Worm (Caenorhabditis elegans) whole organism, L1 larva: ENCODE measurements around the gene igeg-2.

Experiments used
- C04F5.9 ChIP-seq: sonication (generic microtip); optimal IDR thresholded peaks from 2 replicates; lab custom pipeline; 2016; ENCODE audit warnings: missing genetic modification characterization, missing compliant biosample characterization
- C34B4.2 ChIP-seq: sonication (generic microtip); optimal IDR thresholded peaks from 2 replicates; lab custom pipeline; 2017; ENCODE audit warnings: mild to moderate bottlenecking, missing genetic modification characterization, missing compliant biosample characterization
- F16B12.6 ChIP-seq: fragments of 150-350 bp; optimal IDR thresholded peaks from 2 replicates; lab custom pipeline; 2014; ENCODE audit warnings: missing biosample characterization, missing genetic modification characterization
- alr-1 ChIP-seq: fragments of 200-800 bp; sonication (Bioruptor generic); optimal IDR thresholded peaks from 2 replicates; lab custom pipeline; 2018; ENCODE audit warnings: borderline replicate concordance, mild to moderate bottlenecking, missing genetic modification characterization, missing compliant biosample characterization
- blmp-1 ChIP-seq: fragments of 150-350 bp; optimal IDR thresholded peaks from 2 replicates; lab custom pipeline; 2014; ENCODE audit warnings: missing biosample characterization, missing genetic modification characterization
- ceh-8 ChIP-seq: fragments of 200-800 bp; sonication (Bioruptor generic); optimal IDR thresholded peaks from 2 replicates; lab custom pipeline; 2018; ENCODE audit warnings: mild to moderate bottlenecking, missing genetic modification characterization, moderate library complexity, missing compliant biosample characterization
- ceh-82 ChIP-seq, 3 experiments: fragments of 150-350 bp in 1 of 3; sonication (generic microtip) in 2 of 3; optimal IDR thresholded peaks; 2 replicates each; lab custom pipeline; 2014 to 2017; ENCODE audit warnings: missing biosample characterization in 3 of 3, missing genetic modification characterization in 3 of 3
- ceh-88 ChIP-seq: fragments of 200-800 bp; sonication (Bioruptor generic); IDR thresholded peaks from 2 replicates; pipeline ENCODE4 v1.3.6; 2022; ENCODE audit warnings: missing genetic modification characterization, missing compliant biosample characterization
- ceh-90 ChIP-seq: sonication (generic microtip); optimal IDR thresholded peaks from 2 replicates; lab custom pipeline; 2016; ENCODE audit warnings: missing genetic modification characterization, missing compliant biosample characterization
- dpl-1 ChIP-seq, 3 experiments: fragments of 150-350 bp in 2 of 3; sonication (generic microtip) in 1 of 3; optimal IDR thresholded peaks; 2 replicates each; lab custom pipeline; 2014 to 2017; ENCODE audit warnings: missing biosample characterization in 3 of 3, missing genetic modification characterization in 3 of 3, missing genetic modification reagents in 3 of 3
- efl-1 ChIP-seq, 4 experiments: fragments of 150-350 bp; optimal IDR thresholded peaks in 3 of 4; peaks in 1 of 4; 1 replicate in 1 of 4; 2 replicates in 3 of 4; lab custom pipeline; 2014; ENCODE audit warnings: missing biosample characterization in 2 of 4, missing genetic modification characterization in 2 of 4, missing genetic modification reagents in 2 of 4
- efl-3 ChIP-seq: fragments of 200-800 bp; sonication (Bioruptor generic); optimal IDR thresholded peaks from 2 replicates; lab custom pipeline; 2018; ENCODE audit warnings: mild to moderate bottlenecking, missing genetic modification characterization, missing compliant biosample characterization
- egl-13 ChIP-seq: sonication (generic microtip); optimal IDR thresholded peaks from 2 replicates; lab custom pipeline; 2016; ENCODE audit warnings: missing genotype, missing genetic modification reagents, missing genetic modification characterization, missing compliant biosample characterization
- elt-3 ChIP-seq, 6 experiments: fragments of 150-350 bp in 1 of 6; sonication (generic microtip); optimal IDR thresholded peaks; 2 replicates each; lab custom pipeline; 2017 to 2018; ENCODE audit warnings: missing biosample characterization in 6 of 6, missing genetic modification characterization in 6 of 6, inconsistent platforms in 1 of 6
- ets-5 ChIP-seq: fragments of 200-800 bp; sonication (Bioruptor generic); IDR thresholded peaks from 2 replicates; pipeline ENCODE4 v1.3.6; 2022; ENCODE audit warnings: missing genetic modification characterization, missing compliant biosample characterization
- fkh-10 ChIP-seq: sonication (generic microtip); optimal IDR thresholded peaks from 2 replicates; lab custom pipeline; 2017; ENCODE audit warnings: missing biosample characterization, missing genetic modification reagents, missing genetic modification characterization
- fkh-4 ChIP-seq: sonication (generic microtip); optimal IDR thresholded peaks from 2 replicates; lab custom pipeline; 2016; ENCODE audit warnings: missing compliant biosample characterization, missing genetic modification characterization, borderline replicate concordance
- fkh-8 ChIP-seq: sonication (generic microtip); optimal IDR thresholded peaks from 2 replicates; lab custom pipeline; 2016; ENCODE audit warnings: mild to moderate bottlenecking, missing genetic modification characterization, missing compliant biosample characterization
- hlh-4 ChIP-seq: sonication (generic microtip); optimal IDR thresholded peaks from 2 replicates; lab custom pipeline; 2016; ENCODE audit warnings: mild to moderate bottlenecking, missing genetic modification characterization, missing compliant biosample characterization
- hpl-2 ChIP-seq: fragments of 150-350 bp; optimal IDR thresholded peaks from 2 replicates; lab custom pipeline; 2014; ENCODE audit warnings: missing biosample characterization, missing genetic modification reagents, missing genetic modification characterization
- irx-1 ChIP-seq: sonication (generic microtip); optimal IDR thresholded peaks from 2 replicates; lab custom pipeline; 2016; ENCODE audit warnings: missing genetic modification characterization, missing compliant biosample characterization
- jun-1 ChIP-seq: fragments of 150-350 bp; optimal IDR thresholded peaks from 2 replicates; lab custom pipeline; 2014; ENCODE audit warnings: missing biosample characterization, missing genetic modification reagents, missing genetic modification characterization
- lin-14 ChIP-seq: fragments of 200-800 bp; sonication (Bioruptor generic); optimal IDR thresholded peaks from 2 replicates; lab custom pipeline; 2018; ENCODE audit warnings: mild to moderate bottlenecking, missing genetic modification characterization, moderate library complexity, missing compliant biosample characterization
- lin-35 ChIP-seq, 2 experiments: fragments of 150-350 bp; optimal IDR thresholded peaks; 2 replicates each; lab custom pipeline; 2014; ENCODE audit warnings: missing biosample characterization in 2 of 2, missing genetic modification characterization in 2 of 2, missing genetic modification reagents in 2 of 2
- mab-9 ChIP-seq: fragments of 200-800 bp; sonication (Bioruptor generic); IDR thresholded peaks from 2 replicates; pipeline ENCODE4 v1.3.6; 2022; ENCODE audit warnings: missing genetic modification reagents, missing genetic modification characterization, missing compliant biosample characterization
- mdl-1 ChIP-seq, 2 experiments: fragments of 150-350 bp; optimal IDR thresholded peaks; 2 replicates each; lab custom pipeline; 2014 to 2017; ENCODE audit warnings: missing biosample characterization in 2 of 2, missing genetic modification characterization in 2 of 2, inconsistent platforms in 1 of 2
- mef-2 ChIP-seq: fragments of 150-350 bp; optimal IDR thresholded peaks from 2 replicates; lab custom pipeline; 2014; ENCODE audit warnings: missing biosample characterization, missing genetic modification characterization
- nhr-11 ChIP-seq: fragments of 150-350 bp; optimal IDR thresholded peaks from 2 replicates; lab custom pipeline; 2014; ENCODE audit warnings: missing biosample characterization, missing genetic modification characterization
- nhr-47 ChIP-seq: sonication (generic microtip); optimal IDR thresholded peaks from 2 replicates; lab custom pipeline; 2016; ENCODE audit warnings: mild to moderate bottlenecking, missing genetic modification characterization, moderate library complexity, missing compliant biosample characterization
- nhr-71 ChIP-seq: sonication (generic microtip); optimal IDR thresholded peaks from 2 replicates; lab custom pipeline; 2016; ENCODE audit warnings: mild to moderate bottlenecking, missing genetic modification characterization, moderate library complexity, missing compliant biosample characterization
- nhr-76 ChIP-seq: sonication (generic microtip); optimal IDR thresholded peaks from 2 replicates; lab custom pipeline; 2017; ENCODE audit warnings: missing biosample characterization, missing genetic modification characterization
- nhr-77 ChIP-seq: fragments of 150-350 bp; optimal IDR thresholded peaks from 2 replicates; lab custom pipeline; 2014; ENCODE audit warnings: missing biosample characterization, missing genetic modification characterization
- nhr-84 ChIP-seq: sonication (generic microtip); optimal IDR thresholded peaks from 2 replicates; lab custom pipeline; 2017; ENCODE audit warnings: missing biosample characterization, missing genetic modification characterization
- nhr-90 ChIP-seq: sonication (generic microtip); optimal IDR thresholded peaks from 2 replicates; lab custom pipeline; 2016; ENCODE audit warnings: mild to moderate bottlenecking, missing genetic modification characterization, missing compliant biosample characterization; ENCODE audit not compliant: poor library complexity
- pax-3 ChIP-seq: fragments of 200-800 bp; sonication (Bioruptor generic); optimal IDR thresholded peaks from 2 replicates; lab custom pipeline; 2018; ENCODE audit warnings: mild to moderate bottlenecking, missing genetic modification characterization, moderate library complexity, missing compliant biosample characterization
- skn-1 ChIP-seq: fragments of 150-350 bp; optimal IDR thresholded peaks from 2 replicates; lab custom pipeline; 2014; ENCODE audit warnings: missing biosample characterization, missing genetic modification characterization
- snu-23 ChIP-seq: sonication (generic microtip); optimal IDR thresholded peaks from 2 replicates; lab custom pipeline; 2016; ENCODE audit warnings: missing genetic modification characterization, missing compliant biosample characterization
- sup-37 ChIP-seq: fragments of 200-800 bp; sonication (Bioruptor generic); optimal IDR thresholded peaks from 2 replicates; lab custom pipeline; 2018; ENCODE audit warnings: mild to moderate bottlenecking, missing genetic modification characterization, missing compliant biosample characterization
- tbx-2 ChIP-seq: sonication (generic microtip); optimal IDR thresholded peaks from 2 replicates; lab custom pipeline; 2016; ENCODE audit warnings: missing genetic modification characterization, missing compliant biosample characterization
- unc-86 ChIP-seq: sonication (generic microtip); optimal IDR thresholded peaks from 2 replicates; lab custom pipeline; 2016; ENCODE audit warnings: missing genetic modification characterization, missing compliant biosample characterization
- xbp-1 ChIP-seq: sonication (generic microtip); optimal IDR thresholded peaks from 2 replicates; lab custom pipeline; 2016; ENCODE audit warnings: missing genetic modification characterization, missing compliant biosample characterization
- zip-4 ChIP-seq: fragments of 200-800 bp; sonication (Bioruptor generic); optimal IDR thresholded peaks from 2 replicates; lab custom pipeline; 2018; ENCODE audit warnings: mild to moderate bottlenecking, missing genetic modification characterization, moderate library complexity, missing compliant biosample characterization
- ztf-4 ChIP-seq: fragments of 150-350 bp; optimal IDR thresholded peaks from 2 replicates; lab custom pipeline; 2014; ENCODE audit warnings: missing biosample characterization, missing genetic modification characterization

Gene igeg-2

ce11 chrX:11472953-11473671 lies 26.7 kb upstream of the igeg-2 start (continued):
- no peak for TF ChIP-seq nhr-77
- peak; percentile 61 for TF ChIP-seq snu-23 (GFP tag; lab: Kevin White, UChicago)
- TF ChIP-seq egl-13 (tag; lab: Kevin White, UChicago) = peak; percentile 75
- no peak for TF ChIP-seq elt-3 (tag; optimal IDR thresholded peaks at IDR 0.05; lab: Kevin White, UChicago)
- TF ChIP-seq ceh-8 (GFP tag; lab: Kevin White, UChicago) = peak; percentile 66
- peak in 1 of 2 experiments; percentile 38 for TF ChIP-seq lin-35 (GFP tag; optimal IDR thresholded peaks at IDR 0.05; lab: Kevin White, UChicago)
- peak; percentile 81 for TF ChIP-seq tbx-2 (tag; lab: Kevin White, UChicago)
- no peak for TF ChIP-seq C04F5.9
- TF ChIP-seq dpl-1 (GFP tag; optimal IDR thresholded peaks at IDR 0.05; lab: Kevin White, UChicago) = no peak
- no peak for TF ChIP-seq nhr-76
- TF ChIP-seq nhr-84 (tag; lab: Kevin White, UChicago) = no peak
- peak; percentile 15 for TF ChIP-seq ztf-4
- no peak for TF ChIP-seq alr-1 (tag; lab: Kevin White, UChicago)
- TF ChIP-seq unc-86 (tag; lab: Kevin White, UChicago) = peak; percentile 79
- no peak for TF ChIP-seq mef-2
- TF ChIP-seq pax-3 (tag; lab: Kevin White, UChicago) = peak; percentile 44
- no peak for TF ChIP-seq C34B4.2 (tag; lab: Kevin White, UChicago)
- no peak for TF ChIP-seq ceh-90
- TF ChIP-seq fkh-4 (tag; lab: Kevin White, UChicago) = no peak
- peak; percentile 100 for TF ChIP-seq lin-14 (GFP tag; lab: Kevin White, UChicago)
- no peak for TF ChIP-seq hlh-4 (tag; lab: Kevin White, UChicago)
- TF ChIP-seq blmp-1 (tag; lab: Kevin White, UChicago) = no peak
- peak; percentile 24 for TF ChIP-seq sup-37 (GFP tag; lab: Kevin White, UChicago)
- no peak for TF ChIP-seq efl-3 (GFP tag; lab: Kevin White, UChicago)
- no peak for TF ChIP-seq nhr-90 (tag; lab: Kevin White, UChicago)
- peak; percentile 51 for TF ChIP-seq irx-1 (tag; lab: Kevin White, UChicago)
- TF ChIP-seq xbp-1 (tag; lab: Kevin White, UChicago) = peak; percentile 54
- 0 out of 2 replicates have a peak, but pooled peaks have one; percentile 35 for TF ChIP-seq mab-9 (GFP tag; lab: Robert Waterston, UW)
- TF ChIP-seq ets-5 (GFP tag; lab: Robert Waterston, UW) = no peak
- TF ChIP-seq nhr-71 = peak; percentile 81
- peak; percentile 84 for TF ChIP-seq fkh-10
- TF ChIP-seq zip-4 (GFP tag; lab: Kevin White, UChicago) = no peak
- TF ChIP-seq efl-1 (optimal IDR thresholded peaks at IDR 0.05; lab: Kevin White, UChicago) = peak in 1 of 2 experiments; percentile 4
- no peak for TF ChIP-seq efl-1 (GFP tag; optimal IDR thresholded peaks at IDR 0.05 in 1 of 2; lab: Kevin White, UChicago)
- TF ChIP-seq fkh-8 = peak; percentile 84
- no peak; the same call in 1 of the 2 replicates for TF ChIP-seq ceh-88 (GFP tag; lab: Robert Waterston, UW)
- TF ChIP-seq ceh-82 (tag; optimal IDR thresholded peaks at IDR 0.05; lab: Kevin White, UChicago) = peak; percentile 43 to 65 (median 49)
- TF ChIP-seq F16B12.6 = no peak
- no peak for TF ChIP-seq jun-1 (tag; lab: Kevin White, UChicago)
- TF ChIP-seq hpl-2 (GFP tag; lab: Kevin White, UChicago) = no peak
- no peak for TF ChIP-seq nhr-11
- peak; percentile 78 for TF ChIP-seq nhr-47 (tag; lab: Kevin White, UChicago)
- peak; percentile 6 for TF ChIP-seq skn-1
- peak in 1 of 2 experiments; percentile 50 for TF ChIP-seq mdl-1 (tag; optimal IDR thresholded peaks at IDR 0.05; lab: Kevin White, UChicago)
